Fruit fly (Drosophila melanogaster) S2 (cell line): ENCODE results near the gene Acsf3.

ENCODE experiments used
- CG8478 ChIP-seq: fragments of >200 bp; optimal IDR thresholded peaks from 2 replicates; lab custom pipeline; 2018
- CTCF ChIP-seq, 2 experiments: fragments of >200 bp; optimal IDR thresholded peaks; 2 replicates each; lab custom pipeline; 2018

- TF ChIP-seq CG8478 (lab: Kevin White, UChicago) (no peak), CTCF (optimal IDR thresholded peaks at IDR 0.05; lab: Kevin White, UChicago) (no peak)
These were observed 4.5 kb downstream of the Acsf3 start for dm6 chrX:7333298-7333743.
